Fruit fly (Drosophila melanogaster) whole organism, embryonic: ENCODE results near the gene Eip75B.

ENCODE experiments used
- CG10366 ChIP-seq: fragments of 200-800 bp; sonication (Bioruptor generic); IDR thresholded peaks from 2 replicates; pipeline ENCODE4 v1.3.6; 2022; ENCODE audit warnings: missing biosample characterization, missing genetic modification characterization
- CG10959 ChIP-seq: fragments of 200-800 bp; sonication (Bioruptor generic); IDR thresholded peaks from 2 replicates; pipeline ENCODE4 v1.3.6; 2022; ENCODE audit warnings: missing biosample characterization, missing genetic modification characterization
- CG10979 ChIP-seq: fragments of 200-800 bp; sonication (Bioruptor generic); optimal IDR thresholded peaks from 2 replicates; lab custom pipeline; 2018; ENCODE audit warnings: missing biosample characterization, mild to moderate bottlenecking, missing genetic modification characterization, moderate library complexity
- CG11247 ChIP-seq: fragments of 200-800 bp; sonication (Bioruptor generic); IDR thresholded peaks from 2 replicates; pipeline ENCODE4 v1.3.6; 2022; ENCODE audit warnings: missing biosample characterization, missing genetic modification characterization
- CG13775 ChIP-seq: fragments of 200-800 bp; sonication (Bioruptor generic); optimal IDR thresholded peaks from 3 replicates; lab custom pipeline; 2017; ENCODE audit warnings: missing biosample characterization, mild to moderate bottlenecking, missing genetic modification characterization
- CG17186 ChIP-seq: fragments of 200-800 bp; sonication (Bioruptor generic); optimal IDR thresholded peaks from 3 replicates; lab custom pipeline; 2017; ENCODE audit warnings: missing biosample characterization, missing genetic modification reagents, missing genetic modification characterization
- CG30431 ChIP-seq: fragments of 200-800 bp; sonication (Bioruptor generic); optimal IDR thresholded peaks from 2 replicates; lab custom pipeline; 2017; ENCODE audit warnings: missing biosample characterization, missing genetic modification characterization
- CG32772 ChIP-seq: fragments of 200-800 bp; sonication (Bioruptor generic); IDR thresholded peaks from 2 replicates; pipeline ENCODE4 v1.3.6; 2022; ENCODE audit warnings: missing biosample characterization, missing genetic modification characterization
- CG3281 ChIP-seq: fragments of 200-800 bp; sonication (Bioruptor generic); optimal IDR thresholded peaks from 3 replicates; lab custom pipeline; 2017; ENCODE audit warnings: missing biosample characterization, mild to moderate bottlenecking, missing genetic modification characterization
- CG34224 ChIP-seq: fragments of 200-800 bp; sonication (Bioruptor generic); IDR thresholded peaks from 3 replicates; pipeline ENCODE4 v1.3.6; 2022; ENCODE audit warnings: missing biosample characterization, missing genetic modification characterization; ENCODE audit not compliant: partially characterized antibody
- CG3847 ChIP-seq: fragments of 200-800 bp; sonication (Bioruptor generic); IDR thresholded peaks from 2 replicates; pipeline ENCODE4 v1.3.6; 2022; ENCODE audit warnings: missing biosample characterization, missing genetic modification characterization
- CG4617 ChIP-seq: fragments of 200-800 bp; sonication (Bioruptor generic); optimal IDR thresholded peaks from 3 replicates; lab custom pipeline; 2016; ENCODE audit warnings: missing biosample characterization, missing genetic modification characterization, borderline replicate concordance
- CG5180 ChIP-seq: fragments of 200-800 bp; sonication (Bioruptor generic); optimal IDR thresholded peaks from 3 replicates; lab custom pipeline; 2017; ENCODE audit warnings: missing biosample characterization, missing genetic modification characterization, mild to moderate bottlenecking, moderate library complexity, missing genetic modification reagents
- CG6272 ChIP-seq: fragments of 200-800 bp; sonication (Bioruptor generic); IDR thresholded peaks from 2 replicates; pipeline ENCODE4 v1.3.6; 2022; ENCODE audit warnings: missing biosample characterization, missing genetic modification characterization
- CG7271 ChIP-seq: fragments of 200-800 bp; sonication (Bioruptor generic); optimal IDR thresholded peaks from 2 replicates; lab custom pipeline; 2018; ENCODE audit warnings: missing biosample characterization, mild to moderate bottlenecking, missing genetic modification characterization, moderate library complexity
- CG7357 ChIP-seq: fragments of 200-800 bp; sonication (Bioruptor generic); IDR thresholded peaks from 3 replicates; pipeline ENCODE4 v1.3.6; 2022; ENCODE audit warnings: missing biosample characterization, missing genetic modification characterization
- Dref ChIP-seq: fragments of 200-800 bp; sonication (Bioruptor generic); IDR thresholded peaks from 2 replicates; pipeline ENCODE4 v1.3.6; 2022; ENCODE audit warnings: missing biosample characterization, missing genetic modification characterization
- Elba2 ChIP-seq: fragments of 200-800 bp; sonication (Bioruptor generic); optimal IDR thresholded peaks from 3 replicates; lab custom pipeline; 2016; ENCODE audit warnings: missing biosample characterization, missing genetic modification characterization
- Ets97D ChIP-seq: fragments of 200-800 bp; sonication (Bioruptor generic); optimal IDR thresholded peaks from 3 replicates; lab custom pipeline; 2016; ENCODE audit warnings: missing biosample characterization, missing genetic modification characterization
- HLH3B ChIP-seq: fragments of 200-800 bp; sonication (Bioruptor generic); IDR thresholded peaks from 2 replicates; pipeline ENCODE4 v1.3.6; 2022; ENCODE audit warnings: missing biosample characterization, missing genetic modification characterization
- HLHmδ ChIP-seq: fragments of 200-800 bp; sonication (Bioruptor generic); optimal IDR thresholded peaks from 2 replicates; lab custom pipeline; 2018; ENCODE audit warnings: missing biosample characterization, mild to moderate bottlenecking, missing genetic modification characterization, moderate library complexity
- NFAT ChIP-seq: fragments of 200-800 bp; sonication (Bioruptor generic); IDR thresholded peaks from 2 replicates; pipeline ENCODE4 v1.3.6; 2022; ENCODE audit warnings: missing biosample characterization, missing genetic modification characterization
- Nf-YC ChIP-seq: fragments of 200-800 bp; optimal IDR thresholded peaks from 3 replicates; lab custom pipeline; 2019; ENCODE audit warnings: missing biosample characterization, mild to moderate bottlenecking, missing genetic modification characterization, moderate library complexity
- Poxn ChIP-seq: fragments of 200-800 bp; sonication (Bioruptor generic); IDR thresholded peaks from 2 replicates; pipeline ENCODE4 v1.3.6; 2022; ENCODE audit warnings: missing biosample characterization, missing genetic modification characterization
- TFAM ChIP-seq: fragments of 200-800 bp; sonication (Bioruptor generic); optimal IDR thresholded peaks from 2 replicates; lab custom pipeline; 2017; ENCODE audit warnings: missing biosample characterization, missing genetic modification characterization, inconsistent platforms
- ara ChIP-seq: fragments of 200-800 bp; sonication (Bioruptor generic); IDR thresholded peaks from 2 replicates; pipeline ENCODE4 v1.3.6; 2022; ENCODE audit warnings: missing biosample characterization, missing genetic modification characterization
- bigmax ChIP-seq: fragments of 200-800 bp; sonication (Bioruptor generic); optimal IDR thresholded peaks from 2 replicates; lab custom pipeline; 2018; ENCODE audit warnings: missing biosample characterization, mild to moderate bottlenecking, missing genetic modification characterization
- bowl ChIP-seq: fragments of 200-800 bp; sonication (Bioruptor generic); IDR thresholded peaks from 2 replicates; pipeline ENCODE4 v1.3.6; 2022; ENCODE audit warnings: missing biosample characterization, missing genetic modification characterization
- cato ChIP-seq: fragments of 200-800 bp; sonication (Bioruptor generic); optimal IDR thresholded peaks from 2 replicates; lab custom pipeline; 2016; ENCODE audit warnings: missing biosample characterization, missing genetic modification characterization, borderline replicate concordance
- croc ChIP-seq: fragments of 200-800 bp; sonication (Bioruptor generic); conservative IDR thresholded peaks from 3 replicates; pipeline ENCODE4 v1.3.6; 2022; ENCODE audit warnings: missing biosample characterization, missing genetic modification characterization
- dysf ChIP-seq: fragments of 200-800 bp; sonication (Bioruptor generic); IDR thresholded peaks from 3 replicates; pipeline ENCODE4 v1.3.6; 2022; ENCODE audit warnings: missing biosample characterization, missing genetic modification characterization
- en ChIP-seq: fragments of 200-800 bp; sonication (Bioruptor generic); optimal IDR thresholded peaks from 2 replicates; lab custom pipeline; 2016; ENCODE audit warnings: missing biosample characterization, missing genetic modification characterization
- fd96Cb ChIP-seq: fragments of 200-800 bp; sonication (Bioruptor generic); optimal IDR thresholded peaks from 2 replicates; lab custom pipeline; 2018; ENCODE audit warnings: missing biosample characterization, mild to moderate bottlenecking, missing genetic modification characterization, moderate library complexity
- hb ChIP-seq: fragments of 200-800 bp; sonication (Bioruptor generic); IDR thresholded peaks from 3 replicates; pipeline ENCODE4 v1.3.6; 2022; ENCODE audit warnings: missing biosample characterization, missing genetic modification characterization; ENCODE audit not compliant: partially characterized antibody
- kah ChIP-seq: fragments of 200-800 bp; sonication (Bioruptor generic); optimal IDR thresholded peaks from 2 replicates; lab custom pipeline; 2018; ENCODE audit warnings: missing biosample characterization, mild to moderate bottlenecking, missing genetic modification characterization
- lilli ChIP-seq: fragments of 200-800 bp; sonication (Bioruptor generic); optimal IDR thresholded peaks from 3 replicates; lab custom pipeline; 2016; ENCODE audit warnings: missing biosample characterization, missing genetic modification characterization
- mam ChIP-seq: fragments of 200-800 bp; sonication (Bioruptor generic); optimal IDR thresholded peaks from 3 replicates; lab custom pipeline; 2016; ENCODE audit warnings: missing biosample characterization, missing genetic modification characterization
- mirr ChIP-seq: fragments of 200-800 bp; sonication (Bioruptor generic); optimal IDR thresholded peaks from 3 replicates; lab custom pipeline; 2018; ENCODE audit warnings: missing biosample characterization, mild to moderate bottlenecking, missing genetic modification characterization
- odd ChIP-seq: fragments of 200-800 bp; sonication (Bioruptor generic); optimal IDR thresholded peaks from 2 replicates; lab custom pipeline; 2017; ENCODE audit warnings: missing biosample characterization, mild to moderate bottlenecking, missing genetic modification characterization
- otp ChIP-seq: fragments of 200-800 bp; sonication (Bioruptor generic); IDR thresholded peaks from 3 replicates; pipeline ENCODE4, ENCODE4 v1.3.6; 2022; ENCODE audit warnings: missing biosample characterization, missing genetic modification characterization
- pan ChIP-seq, 4 experiments: fragments of >200 bp in 3 of 4; fragments of 200-800 bp in 1 of 4; sonication (Bioruptor generic) in 1 of 4; optimal IDR thresholded peaks in 3 of 4; IDR thresholded peaks in 1 of 4; 2 replicates each; pipeline versions ENCODE4 v1.3.6 to Lab custom; 2017 to 2022; ENCODE audit warnings: missing biosample characterization in 2 of 4, missing genetic modification characterization in 2 of 4, mixed read lengths in 1 of 4
- pb ChIP-seq: fragments of 200-800 bp; sonication (Bioruptor generic); optimal IDR thresholded peaks from 3 replicates; lab custom pipeline; 2016; ENCODE audit warnings: missing biosample characterization, missing genetic modification characterization
- shn ChIP-seq: fragments of 200-800 bp; sonication (Bioruptor generic); optimal IDR thresholded peaks from 3 replicates; lab custom pipeline; 2016; ENCODE audit warnings: missing biosample characterization, missing genetic modification characterization
- ssp ChIP-seq: fragments of 200-800 bp; sonication (Bioruptor generic); IDR thresholded peaks from 2 replicates; pipeline ENCODE4 v1.3.6; 2022; ENCODE audit warnings: missing biosample characterization, missing genetic modification characterization
- stwl ChIP-seq: fragments of 200-800 bp; sonication (Bioruptor generic); optimal IDR thresholded peaks from 3 replicates; lab custom pipeline; 2018; ENCODE audit warnings: missing biosample characterization, mild to moderate bottlenecking, missing genetic modification characterization, moderate library complexity
- tin ChIP-seq: fragments of 200-800 bp; sonication (Bioruptor generic); optimal IDR thresholded peaks from 3 replicates; lab custom pipeline; 2016; ENCODE audit warnings: missing biosample characterization, missing genetic modification characterization
- wor ChIP-seq: fragments of 200-800 bp; sonication (Bioruptor generic); IDR thresholded peaks from 2 replicates; pipeline ENCODE4 v1.3.6; 2022; ENCODE audit warnings: missing biosample characterization, missing genetic modification characterization
- zf30C ChIP-seq: fragments of 200-800 bp; sonication (Bioruptor generic); optimal IDR thresholded peaks from 3 replicates; lab custom pipeline; 2018; ENCODE audit warnings: missing biosample characterization, mild to moderate bottlenecking, missing genetic modification characterization

Gene Eip75B

DNA sequence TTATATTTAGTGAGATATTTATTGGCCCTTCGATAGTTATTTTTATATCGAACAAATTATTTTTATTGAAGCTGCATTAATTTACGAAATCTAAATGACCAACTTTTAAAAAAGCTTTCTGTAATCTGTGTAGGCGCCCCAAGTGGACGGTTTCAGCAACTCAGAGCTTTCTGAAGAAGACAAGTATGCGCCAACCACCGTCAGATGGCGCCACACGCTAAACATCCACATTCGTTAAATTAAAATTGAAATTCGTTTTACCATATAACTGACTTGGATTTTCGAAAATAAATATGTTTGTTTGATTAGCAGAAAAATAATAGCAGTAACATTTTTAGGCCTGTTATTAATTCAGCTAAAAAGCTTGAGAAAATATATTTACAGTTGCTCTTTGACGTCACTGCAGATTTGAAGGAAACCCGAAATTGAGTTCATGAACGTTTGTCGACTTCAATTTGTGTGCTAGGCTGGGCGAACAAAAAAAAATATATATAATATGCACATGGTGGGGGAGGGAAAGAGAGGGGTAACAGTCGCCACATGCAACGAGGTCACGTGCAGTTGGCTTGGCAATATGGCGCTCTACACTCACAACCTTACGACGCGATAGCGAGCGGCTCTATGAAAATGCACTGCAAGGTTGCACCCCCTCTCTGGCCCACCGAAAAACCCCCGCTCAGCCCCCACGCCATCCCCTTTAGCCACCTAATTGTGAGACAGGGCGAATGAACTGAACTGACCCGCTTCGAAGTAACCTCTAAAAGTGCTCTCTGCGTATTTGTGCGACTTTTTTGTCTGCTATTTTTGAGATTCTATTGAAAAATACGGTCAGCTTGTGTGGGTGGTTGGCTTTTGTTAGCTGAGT is 44.6 kb downstream of the Eip75B start:
- TF ChIP-seq CG17186 (peak; percentile 66), croc (GFP tag; lab: Robert Waterston, UW) (no peak; the same call in 2 of the 3 replicates), Dref (GFP tag; lab: Robert Waterston, UW) (no peak), wor (GFP tag; lab: Robert Waterston, UW) (peak; percentile 16; the same call in 1 of the 2 replicates), CG3847 (GFP tag; lab: Robert Waterston, UW) (peak; percentile 78), lilli (GFP tag; lab: Kevin White, UChicago) (peak; percentile 80), CG5180 (peak; percentile 71), CG30431 (peak; percentile 62), Poxn (GFP tag; lab: Robert Waterston, UW) (no peak), mirr (GFP tag; lab: Kevin White, UChicago) (peak; percentile 96), CG4617 (peak; percentile 26), hb (GFP tag; lab: Robert Waterston, UW) (no peak), TFAM (GFP tag; lab: Kevin White, UChicago) (peak; percentile 44), CG7357 (GFP tag; lab: Robert Waterston, UW) (0 out of 3 replicates have a peak, but pooled peaks have one; percentile 37), ssp (peak; percentile 37), stwl (tag; lab: Kevin White, UChicago) (peak; percentile 72), CG10979 (tag; lab: Kevin White, UChicago) (peak; percentile 96), CG10959 (peak; percentile 55; the same call in 1 of the 2 replicates), mam (GFP tag; lab: Kevin White, UChicago) (peak; percentile 70), Ets97D (GFP tag; lab: Kevin White, UChicago) (peak; percentile 49), CG10366 (GFP tag; lab: Robert Waterston, UW) (peak; percentile 53; the same call in 1 of the 2 replicates), HLH3B (GFP tag; lab: Robert Waterston, UW) (peak; percentile 86), shn (GFP tag; lab: Kevin White, UChicago) (peak; percentile 86), CG11247 (GFP tag; lab: Robert Waterston, UW) (peak; percentile 90), HLHmδ (GFP tag; lab: Kevin White, UChicago) (peak; percentile 84), fd96Cb (tag; lab: Kevin White, UChicago) (peak; percentile 79), CG6272 (GFP tag; lab: Robert Waterston, UW) (peak; percentile 25; the same call in 1 of the 2 replicates), CG13775 (GFP tag; lab: Kevin White, UChicago) (peak; percentile 81), Elba2 (GFP tag; lab: Kevin White, UChicago) (no peak), tin (GFP tag; lab: Kevin White, UChicago) (peak; percentile 84), bigmax (GFP tag; lab: Kevin White, UChicago) (peak; percentile 60), cato (GFP tag; lab: Kevin White, UChicago) (peak; percentile 52), odd (GFP tag; lab: Kevin White, UChicago) (peak; percentile 87), CG3281 (GFP tag; lab: Kevin White, UChicago) (peak; percentile 92), zf30C (GFP tag; lab: Kevin White, UChicago) (peak; percentile 20), CG7271 (tag; lab: Kevin White, UChicago) (peak; percentile 62), kah (GFP tag; lab: Kevin White, UChicago) (peak; percentile 84), Nf-YC (tag; lab: Kevin White, UChicago) (peak; percentile 70), pan (optimal IDR thresholded peaks at IDR 0.05; lab: Kevin White, UChicago) (no peak), pan (GFP tag; optimal IDR thresholded peaks at IDR 0.05 in 1 of 2, IDR thresholded peaks at IDR 0.05 in 1 of 2) (peak in 1 of 2 experiments; percentile 80), pb (GFP tag; lab: Kevin White, UChicago) (peak; percentile 93), CG32772 (GFP tag; lab: Robert Waterston, UW) (peak; percentile 58; the same call in 1 of the 2 replicates), ara (GFP tag; lab: Robert Waterston, UW) (peak; percentile 84), bowl (GFP tag; lab: Robert Waterston, UW) (peak; percentile 76), dysf (GFP tag; lab: Robert Waterston, UW) (peak; percentile 83), NFAT (GFP tag; lab: Robert Waterston, UW) (peak; percentile 92), otp (GFP tag; lab: Robert Waterston, UW) (peak; percentile 91), en (GFP tag; lab: Kevin White, UChicago) (peak; percentile 79), CG34224 (GFP tag; lab: Robert Waterston, UW) (no peak)
